3 worm cellular contexts compared by ENCODE assay signal in genomic region chrV:9381846-9382363, ce11.
TF ChIP-seq lines count a peak whose summit lies in the region.

Gene E02C12.12 (minus strand): TSS chrV:9382313.

TF ChIP-seq in whole organism, L1 larva, 84 proteins besides CTCF, POLR2A, EP300 and RAD21:
- TF ChIP-seq unc-98 (GFP tag; IDR thresholded peaks at IDR 0.05; lab: Robert Waterston, UW) (no peak), nhr-85 (tag; lab: Kevin White, UChicago) (peak; percentile 51), blmp-1 (tag; optimal IDR thresholded peaks at IDR 0.05; lab: Kevin White, UChicago) (peak; percentile 20)

TF ChIP-seq in whole organism, mixed stage, embryonic, 35 proteins besides CTCF, POLR2A, EP300 and RAD21:
- no peak for TF ChIP-seq ceh-83 (GFP tag; optimal IDR thresholded peaks at IDR 0.05; lab: Kevin White, UChicago)
- TF ChIP-seq lin-13 (tag; optimal IDR thresholded peaks at IDR 0.05; lab: Kevin White, UChicago), result no peak
- TF ChIP-seq nhr-2 (tag; optimal IDR thresholded peaks at IDR 0.05; lab: Kevin White, UChicago), result peak; percentile 51

TF ChIP-seq in whole organism, young adult, 124 proteins besides CTCF, POLR2A, EP300 and RAD21:
- TF ChIP-seq ama-1 (optimal IDR thresholded peaks at IDR 0.05; lab: Kevin White, UChicago), result no peak
- no peak for TF ChIP-seq ama-1 (GFP tag; optimal IDR thresholded peaks at IDR 0.05; lab: Kevin White, UChicago)
- TF ChIP-seq aptf-3 (GFP tag; IDR thresholded peaks at IDR 0.05; lab: Robert Waterston, UW), result no peak
- no peak for TF ChIP-seq F49E8.2 (tag; optimal IDR thresholded peaks at IDR 0.05; lab: Kevin White, UChicago; ENCODE audit: insufficient read depth)
- peak; percentile 65; the same call in 1 of the 2 replicates for TF ChIP-seq cebp-1 (GFP tag; IDR thresholded peaks at IDR 0.05; lab: Robert Waterston, UW)
- TF ChIP-seq cebp-1 (tag; optimal IDR thresholded peaks at IDR 0.05; lab: Kevin White, UChicago), result peak; percentile 92
- no peak for TF ChIP-seq zfh-2 (GFP tag; conservative IDR thresholded peaks at IDR 0.05; lab: Robert Waterston, UW)
- TF ChIP-seq hmg-1.2 (GFP tag; IDR thresholded peaks at IDR 0.05; lab: Robert Waterston, UW), result no peak
